Fruit fly (Drosophila melanogaster) whole organism: ENCODE measurements around the gene CG8925.

Source experiments
- CG8478 ChIP-seq: fragments of >200 bp; optimal IDR thresholded peaks from 2 replicates; lab custom pipeline; 2018; ENCODE audit warnings: inconsistent platforms
- Dll ChIP-seq: fragments of >200 bp; optimal IDR thresholded peaks from 2 replicates; lab custom pipeline; 2017
- EcR ChIP-seq, 2 experiments: fragments of >200 bp; optimal IDR thresholded peaks; 2 replicates each; lab custom pipeline; 2017; ENCODE audit warnings: missing biosample characterization in 2 of 2, missing genetic modification characterization in 2 of 2, missing genetic modification reagents in 2 of 2
- pan ChIP-seq: fragments of >200 bp; optimal IDR thresholded peaks from 2 replicates; lab custom pipeline; 2017
- psq ChIP-seq: fragments of >200 bp; optimal IDR thresholded peaks from 2 replicates; lab custom pipeline; 2017
- usp ChIP-seq: fragments of >200 bp; optimal IDR thresholded peaks from 2 replicates; lab custom pipeline; 2017; ENCODE audit warnings: missing biosample characterization, missing genetic modification characterization, mixed read lengths

- TF ChIP-seq psq (lab: Kevin White, UChicago) (no peak), pan (lab: Kevin White, UChicago) (no peak), EcR (GFP tag; optimal IDR thresholded peaks at IDR 0.05; lab: Kevin White, UChicago) (no peak), usp (no peak), CG8478 (lab: Kevin White, UChicago) (no peak), Dll (lab: Kevin White, UChicago) (no peak)
Observed at dm6 chr3R:16220050-16220670, 48.4 kb downstream of the CG8925 start.
